Fruit fly (Drosophila melanogaster) Kc167 (cell line): ENCODE data around the gene sna.

Experiments
- Myc ChIP-seq: fragments of >200 bp; optimal IDR thresholded peaks from 2 replicates; lab custom pipeline; 2017; ENCODE audit warnings: missing external identifiers
- h ChIP-seq: fragments of >200 bp; optimal IDR thresholded peaks from 3 replicates; lab custom pipeline; 2018; ENCODE audit warnings: missing external identifiers
- insv ChIP-seq: fragments of >200 bp; optimal IDR thresholded peaks from 3 replicates; lab custom pipeline; 2018; ENCODE audit warnings: missing external identifiers
- psq ChIP-seq: fragments of >200 bp; optimal IDR thresholded peaks from 2 replicates; lab custom pipeline; 2017; ENCODE audit warnings: missing external identifiers
- ttk ChIP-seq: sonication (Bioruptor generic); optimal IDR thresholded peaks from 2 replicates; lab custom pipeline; 2017; ENCODE audit warnings: missing external identifiers

dm6 chr2L:15479670-15480197 is 1.7 kb upstream of the sna start:
- TF ChIP-seq psq (lab: Kevin White, UChicago): no peak
- no peak for TF ChIP-seq ttk (lab: Kevin White, UChicago)
- TF ChIP-seq h (lab: Kevin White, UChicago): no peak
- no peak for TF ChIP-seq insv (lab: Kevin White, UChicago)
- no peak for TF ChIP-seq Myc (lab: Kevin White, UChicago)
